Fruit fly (Drosophila melanogaster) whole organism, adult: ENCODE data around the gene CG31467.

Source experiments
- CG11617 ChIP-seq: fragments of 200-800 bp; sonication (Bioruptor generic); optimal IDR thresholded peaks from 2 replicates; lab custom pipeline; 2017; ENCODE audit warnings: mild to moderate bottlenecking, missing biosample characterization, missing genetic modification reagents, missing genetic modification characterization
- CG12768 ChIP-seq: fragments of 200-800 bp; sonication (Bioruptor generic); optimal IDR thresholded peaks from 2 replicates; lab custom pipeline; 2017; ENCODE audit warnings: missing biosample characterization, missing genetic modification characterization, mild to moderate bottlenecking, moderate library complexity, missing genetic modification reagents
- CG14711 ChIP-seq: fragments of 200-800 bp; sonication (Bioruptor generic); optimal IDR thresholded peaks from 2 replicates; lab custom pipeline; 2018; ENCODE audit warnings: missing biosample characterization, mild to moderate bottlenecking, missing genetic modification characterization, moderate library complexity
- CG1620 ChIP-seq: fragments of 200-800 bp; sonication (Bioruptor generic); optimal IDR thresholded peaks from 2 replicates; lab custom pipeline; 2016; ENCODE audit warnings: missing biosample characterization, missing genetic modification characterization
- CG33017 ChIP-seq: fragments of 200-800 bp; sonication (Bioruptor generic); optimal IDR thresholded peaks from 2 replicates; lab custom pipeline; 2018; ENCODE audit warnings: missing biosample characterization, mild to moderate bottlenecking, missing genetic modification characterization, moderate library complexity
- CG5204 ChIP-seq: fragments of 200-800 bp; sonication (Bioruptor generic); optimal IDR thresholded peaks from 2 replicates; lab custom pipeline; 2016; ENCODE audit warnings: missing biosample characterization, missing genetic modification characterization
- CG7045 ChIP-seq: fragments of 200-800 bp; sonication (Bioruptor generic); optimal IDR thresholded peaks from 2 replicates; lab custom pipeline; 2017; ENCODE audit warnings: missing biosample characterization, mild to moderate bottlenecking, missing genetic modification characterization
- CG7101 ChIP-seq: fragments of 200-800 bp; sonication (Bioruptor generic); optimal IDR thresholded peaks from 2 replicates; lab custom pipeline; 2018; ENCODE audit warnings: missing biosample characterization, mild to moderate bottlenecking, missing genetic modification characterization, moderate library complexity
- Clk ChIP-seq: fragments of 200-800 bp; sonication (Bioruptor generic); optimal IDR thresholded peaks from 2 replicates; lab custom pipeline; 2017; ENCODE audit warnings: missing biosample characterization, missing genetic modification characterization
- Crg-1 ChIP-seq: fragments of 200-800 bp; sonication (Bioruptor generic); optimal IDR thresholded peaks from 2 replicates; lab custom pipeline; 2016; ENCODE audit warnings: missing biosample characterization, missing genetic modification characterization
- Hr96 ChIP-seq: fragments of 200-800 bp; sonication (Bioruptor generic); optimal IDR thresholded peaks from 2 replicates; lab custom pipeline; 2016; ENCODE audit warnings: missing biosample characterization, missing genetic modification characterization
- Mnt ChIP-seq: fragments of 200-800 bp; sonication (Bioruptor generic); optimal IDR thresholded peaks from 2 replicates; lab custom pipeline; 2016; ENCODE audit warnings: missing biosample characterization, mild to moderate bottlenecking, missing genetic modification characterization
- bab1 ChIP-seq: fragments of 200-800 bp; sonication (Bioruptor generic); optimal IDR thresholded peaks from 3 replicates; lab custom pipeline; 2019; ENCODE audit warnings: missing biosample characterization, mild to moderate bottlenecking, missing genetic modification characterization, moderate library complexity
- cic ChIP-seq: fragments of 200-800 bp; sonication (Bioruptor generic); optimal IDR thresholded peaks from 2 replicates; lab custom pipeline; 2017; ENCODE audit warnings: missing biosample characterization, mild to moderate bottlenecking, missing genetic modification characterization, moderate library complexity
- cnc ChIP-seq, 2 experiments: fragments of >200 bp; optimal IDR thresholded peaks; 2 replicates each; lab custom pipeline; 2017
- kay ChIP-seq: fragments of 200-800 bp; sonication (Bioruptor generic); peaks from one replicate; lab custom pipeline; 2016; ENCODE audit warnings: missing biosample characterization, missing genetic modification characterization, borderline replicate concordance
- ovo ChIP-seq: fragments of 200-800 bp; sonication (Bioruptor generic); optimal IDR thresholded peaks from 2 replicates; lab custom pipeline; 2016; ENCODE audit warnings: missing biosample characterization, missing genetic modification characterization
- pad ChIP-seq: fragments of 200-800 bp; sonication (Bioruptor generic); optimal IDR thresholded peaks from 3 replicates; lab custom pipeline; 2017; ENCODE audit warnings: missing biosample characterization, missing genetic modification characterization, mild to moderate bottlenecking, moderate library complexity, missing genetic modification reagents
- tj ChIP-seq: fragments of 200-800 bp; sonication (Bioruptor generic); optimal IDR thresholded peaks from 3 replicates; lab custom pipeline; 2017; ENCODE audit warnings: missing biosample characterization, mild to moderate bottlenecking, missing genetic modification characterization, moderate library complexity
- toe ChIP-seq: fragments of 200-800 bp; sonication (Bioruptor generic); optimal IDR thresholded peaks from 2 replicates; lab custom pipeline; 2016; ENCODE audit warnings: missing biosample characterization, missing genetic modification characterization

CG31467 gene

dm6 chr3R:10677245-10677902, 29.3 kb downstream of the CG31467 start, which contains the start of gene CG6465:
Gene CG6465 (minus strand): TSS chr3R:10677251.
- TF ChIP-seq cnc (optimal IDR thresholded peaks at IDR 0.05; lab: Kevin White, UChicago) (no peak), pad (peak; percentile 54), CG14711 (tag; lab: Kevin White, UChicago) (no peak), Clk (GFP tag; lab: Kevin White, UChicago) (no peak), cic (GFP tag; lab: Kevin White, UChicago) (peak; percentile 63), CG33017 (peak; percentile 32), CG12768 (GFP tag; lab: Kevin White, UChicago) (peak; percentile 37), kay (GFP tag; lab: Kevin White, UChicago) (peak; percentile 70)

- peak; percentile 43 for TF ChIP-seq CG1620 (GFP tag; lab: Kevin White, UChicago)
- TF ChIP-seq Clk (GFP tag; lab: Kevin White, UChicago) = no peak
- TF ChIP-seq Crg-1 = peak; percentile 25
- TF ChIP-seq CG14711 (tag; lab: Kevin White, UChicago) = peak; percentile 20
- peak; percentile 56 for TF ChIP-seq bab1 (GFP tag; lab: Kevin White, UChicago)
- TF ChIP-seq kay (GFP tag; lab: Kevin White, UChicago) = no peak
- TF ChIP-seq CG7045 (GFP tag; lab: Kevin White, UChicago) = no peak
These were observed 31.6 kb downstream of the CG31467 start for dm6 chr3R:10675101-10675500.

dm6 chr3R:10673571-10673970, 33.1 kb downstream of the CG31467 start:
- TF ChIP-seq CG12768 (GFP tag; lab: Kevin White, UChicago) = no peak
- no peak for TF ChIP-seq CG11617 (GFP tag; lab: Kevin White, UChicago)

- TF ChIP-seq CG5204 (GFP tag; lab: Kevin White, UChicago) = no peak
- no peak for TF ChIP-seq CG11617 (GFP tag; lab: Kevin White, UChicago)
- TF ChIP-seq cic (GFP tag; lab: Kevin White, UChicago) = no peak
- TF ChIP-seq Mnt = no peak
- TF ChIP-seq Clk (GFP tag; lab: Kevin White, UChicago) = no peak
- no peak for TF ChIP-seq kay (GFP tag; lab: Kevin White, UChicago)
- no peak for TF ChIP-seq CG12768 (GFP tag; lab: Kevin White, UChicago)
- TF ChIP-seq cnc (optimal IDR thresholded peaks at IDR 0.05; lab: Kevin White, UChicago) = no peak
- no peak for TF ChIP-seq CG1620 (GFP tag; lab: Kevin White, UChicago)
- no peak for TF ChIP-seq toe (GFP tag; lab: Kevin White, UChicago)
- no peak for TF ChIP-seq Hr96
- TF ChIP-seq Crg-1 = no peak
- TF ChIP-seq CG7045 (GFP tag; lab: Kevin White, UChicago) = no peak
- TF ChIP-seq ovo (GFP tag; lab: Kevin White, UChicago) = no peak
- TF ChIP-seq bab1 (GFP tag; lab: Kevin White, UChicago) = no peak
- no peak for TF ChIP-seq CG14711 (tag; lab: Kevin White, UChicago)
- no peak for TF ChIP-seq CG7101
- TF ChIP-seq tj = no peak
These were observed 34.0 kb downstream of the CG31467 start for dm6 chr3R:10672680-10673079.

- no peak for TF ChIP-seq cnc (optimal IDR thresholded peaks at IDR 0.05; lab: Kevin White, UChicago)
- no peak for TF ChIP-seq CG7101
- TF ChIP-seq bab1 (GFP tag; lab: Kevin White, UChicago) = no peak
- no peak for TF ChIP-seq ovo (GFP tag; lab: Kevin White, UChicago)
- no peak for TF ChIP-seq Hr96
- no peak for TF ChIP-seq toe (GFP tag; lab: Kevin White, UChicago)
- no peak for TF ChIP-seq pad
- TF ChIP-seq CG14711 (tag; lab: Kevin White, UChicago) = no peak
- TF ChIP-seq CG1620 (GFP tag; lab: Kevin White, UChicago) = no peak
- TF ChIP-seq CG12768 (GFP tag; lab: Kevin White, UChicago) = no peak
These were observed 36.7 kb downstream of the CG31467 start for dm6 chr3R:10669950-10670349.

- TF ChIP-seq Hr96 (no peak), bab1 (GFP tag; lab: Kevin White, UChicago) (no peak)
These were observed 38.7 kb downstream of the CG31467 start for dm6 chr3R:10667964-10668363.

- peak; percentile 40 for TF ChIP-seq pad
- TF ChIP-seq kay (GFP tag; lab: Kevin White, UChicago) = no peak
- TF ChIP-seq CG33017 = no peak
- TF ChIP-seq toe (GFP tag; lab: Kevin White, UChicago) = no peak
- no peak for TF ChIP-seq bab1 (GFP tag; lab: Kevin White, UChicago)
- TF ChIP-seq ovo (GFP tag; lab: Kevin White, UChicago) = no peak
These were observed 41.7 kb downstream of the CG31467 start for dm6 chr3R:10664942-10665341.

dm6 chr3R:10661098-10661497, 45.6 kb downstream of the CG31467 start:
- TF ChIP-seq CG11617 (GFP tag; lab: Kevin White, UChicago) (no peak), CG14711 (tag; lab: Kevin White, UChicago) (no peak), bab1 (GFP tag; lab: Kevin White, UChicago) (no peak), CG5204 (GFP tag; lab: Kevin White, UChicago) (no peak), CG7045 (GFP tag; lab: Kevin White, UChicago) (no peak), Clk (GFP tag; lab: Kevin White, UChicago) (no peak)
